Fruit fly (Drosophila melanogaster): ENCODE measurements around the gene CG17568.

The CG17568 gene

DNA sequence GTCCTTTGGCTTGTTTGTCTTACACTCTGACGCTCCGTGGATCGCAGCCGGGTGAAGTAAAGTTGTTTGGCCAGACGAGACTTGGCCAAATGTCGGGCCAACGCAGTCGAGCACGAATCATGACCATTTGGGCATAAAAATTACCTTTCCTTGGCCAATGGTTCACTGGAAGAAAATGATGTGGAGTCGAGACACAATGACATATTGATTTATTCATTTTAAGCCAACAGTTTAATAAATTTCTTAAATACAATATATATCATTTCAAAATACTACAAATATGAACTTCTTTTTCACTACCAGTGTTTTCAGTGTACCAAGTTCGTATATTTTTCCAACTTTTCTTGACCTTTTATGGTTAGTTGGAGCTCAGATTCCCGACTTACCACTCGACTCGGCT lies 20.3 kb upstream of the CG17568 start:
- TF ChIP-seq Ets98B (GFP tag; IDR thresholded peaks at IDR 0.05) (peak; percentile 73), CG4496 (GFP tag; IDR thresholded peaks at IDR 0.05) (peak; percentile 73), CG34367 (tag; optimal IDR thresholded peaks at IDR 0.05) (peak; percentile 60), fd96Ca (GFP tag; IDR thresholded peaks at IDR 0.05) (peak; percentile 38; the same call in 1 of the 3 replicates), D1 (tag; optimal IDR thresholded peaks at IDR 0.05) (no peak), Pif1A (GFP tag; optimal IDR thresholded peaks at IDR 0.05) (peak; percentile 52), gl (tag; optimal IDR thresholded peaks at IDR 0.05) (no peak), CG10348 (GFP tag; IDR thresholded peaks at IDR 0.05) (no peak), CG17806 (tag; optimal IDR thresholded peaks at IDR 0.05) (peak; percentile 74), CG9948 (tag; optimal IDR thresholded peaks at IDR 0.05) (peak; percentile 69), CG15710 (tag; optimal IDR thresholded peaks at IDR 0.05) (peak; percentile 52), Pif1B (GFP tag; optimal IDR thresholded peaks at IDR 0.05) (peak; percentile 70), Snoo (tag; optimal IDR thresholded peaks at IDR 0.05) (peak; percentile 30), rn (GFP tag; IDR thresholded peaks at IDR 0.05) (peak; percentile 41; the same call in 1 of the 2 replicates), EcR (GFP tag; optimal IDR thresholded peaks at IDR 0.05) (no peak), CG32121 (GFP tag; IDR thresholded peaks at IDR 0.05) (peak; percentile 62; the same call in 1 of the 2 replicates), CG12605 (GFP tag; IDR thresholded peaks at IDR 0.05) (peak; percentile 60), CG13204 (GFP tag; optimal IDR thresholded peaks at IDR 0.05) (no peak), CG8159 (tag; optimal IDR thresholded peaks at IDR 0.05) (peak; percentile 67), CG8301 (tag; optimal IDR thresholded peaks at IDR 0.05) (peak; percentile 69), CG14655 (GFP tag; optimal IDR thresholded peaks at IDR 0.05) (peak; percentile 81)

DNA sequence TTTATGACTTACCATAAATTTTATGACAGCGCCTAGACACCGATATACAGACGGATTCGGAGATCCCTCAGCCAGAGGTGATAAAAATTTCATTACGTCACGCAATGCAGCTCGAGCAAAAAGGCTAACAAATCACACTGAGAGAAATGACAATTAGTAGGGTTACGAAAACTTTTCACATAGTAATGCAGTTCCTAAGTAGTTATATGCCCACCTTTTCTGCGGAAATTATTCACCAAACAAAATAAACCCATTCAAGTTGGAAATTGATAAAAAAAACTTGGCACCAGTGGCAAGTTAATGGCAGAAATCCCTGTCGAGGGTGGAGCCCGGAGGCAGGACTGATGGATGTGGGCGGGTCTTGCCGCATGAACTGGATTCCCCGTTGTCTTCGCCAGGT lies 18.7 kb upstream of the CG17568 start:
- no peak for TF ChIP-seq gl (tag; optimal IDR thresholded peaks at IDR 0.05)
- TF ChIP-seq CG34367 (tag; optimal IDR thresholded peaks at IDR 0.05), result peak; percentile 10
- TF ChIP-seq EcR (GFP tag; optimal IDR thresholded peaks at IDR 0.05), result no peak
- TF ChIP-seq CG10348 (GFP tag; IDR thresholded peaks at IDR 0.05), result no peak
- 0 out of 3 replicates have a peak, but pooled peaks have one; percentile 6 for TF ChIP-seq CG4496 (GFP tag; IDR thresholded peaks at IDR 0.05)
- TF ChIP-seq CG8159 (tag; optimal IDR thresholded peaks at IDR 0.05), result peak; percentile 60
- no peak for TF ChIP-seq CG32121 (GFP tag; IDR thresholded peaks at IDR 0.05)
- no peak for TF ChIP-seq D1 (tag; optimal IDR thresholded peaks at IDR 0.05)
- TF ChIP-seq Ets98B (GFP tag; IDR thresholded peaks at IDR 0.05), result no peak
- TF ChIP-seq Pif1B (GFP tag; optimal IDR thresholded peaks at IDR 0.05), result peak; percentile 35
- TF ChIP-seq CG14655 (GFP tag; optimal IDR thresholded peaks at IDR 0.05), result peak; percentile 44
- TF ChIP-seq CG17806 (tag; optimal IDR thresholded peaks at IDR 0.05), result peak; percentile 56
- peak; percentile 46 for TF ChIP-seq Pif1A (GFP tag; optimal IDR thresholded peaks at IDR 0.05)
- no peak for TF ChIP-seq fd96Ca (GFP tag; IDR thresholded peaks at IDR 0.05)
- no peak for TF ChIP-seq CG12605 (GFP tag; IDR thresholded peaks at IDR 0.05)
- TF ChIP-seq CG8301 (tag; optimal IDR thresholded peaks at IDR 0.05), result peak; percentile 17
- peak; percentile 43 for TF ChIP-seq CG15710 (tag; optimal IDR thresholded peaks at IDR 0.05)
- no peak for TF ChIP-seq Snoo (tag; optimal IDR thresholded peaks at IDR 0.05)
- TF ChIP-seq CG9948 (tag; optimal IDR thresholded peaks at IDR 0.05), result peak; percentile 22

DNA sequence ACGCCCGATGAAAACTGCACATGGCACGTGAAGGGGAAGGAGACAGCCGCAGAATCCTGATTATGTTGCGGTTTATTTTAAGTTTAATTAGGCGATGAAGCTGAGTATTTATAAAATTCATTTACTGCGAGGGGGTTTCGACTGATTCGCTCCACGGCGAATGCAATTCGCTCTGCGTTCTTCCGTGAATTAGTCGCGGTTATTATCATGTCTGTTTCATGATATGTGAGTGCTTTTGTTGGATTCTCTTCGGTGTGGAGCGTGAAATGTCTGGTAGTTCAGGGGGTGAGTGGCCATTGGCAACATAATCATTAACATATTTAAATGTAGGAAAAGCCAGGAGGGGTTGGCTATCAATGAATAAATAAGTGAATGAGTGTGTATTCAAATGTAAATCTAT lies 16.9 kb upstream of the CG17568 start:
- TF ChIP-seq CG15710 (tag; optimal IDR thresholded peaks at IDR 0.05) (no peak), CG9948 (tag; optimal IDR thresholded peaks at IDR 0.05) (no peak), CG8301 (tag; optimal IDR thresholded peaks at IDR 0.05) (no peak), CG10348 (GFP tag; IDR thresholded peaks at IDR 0.05) (no peak), CG17806 (tag; optimal IDR thresholded peaks at IDR 0.05) (no peak), Pif1A (GFP tag; optimal IDR thresholded peaks at IDR 0.05) (no peak), Ets98B (GFP tag; IDR thresholded peaks at IDR 0.05) (no peak), Pif1B (GFP tag; optimal IDR thresholded peaks at IDR 0.05) (no peak), CG14655 (GFP tag; optimal IDR thresholded peaks at IDR 0.05) (no peak), gl (tag; optimal IDR thresholded peaks at IDR 0.05) (no peak), Snoo (tag; optimal IDR thresholded peaks at IDR 0.05) (no peak), CG4496 (GFP tag; IDR thresholded peaks at IDR 0.05) (no peak), rn (GFP tag; IDR thresholded peaks at IDR 0.05) (no peak), CG32121 (GFP tag; IDR thresholded peaks at IDR 0.05) (no peak)

DNA sequence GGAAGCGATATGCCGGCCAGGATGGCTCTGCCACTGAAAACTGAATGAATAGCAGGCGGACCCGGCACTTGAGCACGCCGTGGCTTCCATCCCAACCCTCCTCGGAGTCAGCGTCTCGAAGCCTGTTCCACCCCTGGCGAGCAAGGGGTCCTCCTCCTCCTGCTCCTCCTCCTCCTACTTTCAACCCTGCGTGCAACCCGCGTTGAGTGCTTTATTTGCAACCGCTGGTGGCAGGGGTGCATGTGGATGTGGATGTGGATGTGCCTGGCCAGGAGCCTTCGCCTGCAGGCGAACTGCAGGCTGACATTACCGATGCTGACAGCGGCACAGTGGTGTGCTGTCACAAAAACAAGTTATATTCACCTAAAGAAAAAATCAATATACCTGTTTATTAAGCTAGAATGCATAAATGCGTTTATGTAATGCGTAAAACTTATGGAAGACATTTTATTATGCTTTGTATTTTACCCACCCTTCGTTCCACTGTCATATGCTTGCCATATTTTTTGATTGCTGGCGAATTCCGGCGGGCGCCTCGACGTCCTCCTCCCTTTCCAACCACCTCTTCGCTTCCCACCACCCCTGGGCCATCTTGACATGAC lies 15.0 kb upstream of the CG17568 start:
- peak; percentile 42; the same call in 1 of the 2 replicates for TF ChIP-seq Ets98B (GFP tag; IDR thresholded peaks at IDR 0.05)
- TF ChIP-seq EcR (GFP tag; optimal IDR thresholded peaks at IDR 0.05), result no peak
- peak; percentile 65 for TF ChIP-seq rn (GFP tag; IDR thresholded peaks at IDR 0.05)
- peak; percentile 64 for TF ChIP-seq CG8301 (tag; optimal IDR thresholded peaks at IDR 0.05)
- peak; percentile 75 for TF ChIP-seq gl (tag; optimal IDR thresholded peaks at IDR 0.05)
- peak; percentile 84 for TF ChIP-seq CG15710 (tag; optimal IDR thresholded peaks at IDR 0.05)
- TF ChIP-seq CG14655 (GFP tag; optimal IDR thresholded peaks at IDR 0.05), result peak; percentile 69
- TF ChIP-seq CG34367 (tag; optimal IDR thresholded peaks at IDR 0.05), result peak; percentile 81
- peak; percentile 78 for TF ChIP-seq Pif1B (GFP tag; optimal IDR thresholded peaks at IDR 0.05)
- TF ChIP-seq CG32121 (GFP tag; IDR thresholded peaks at IDR 0.05), result peak; percentile 35; the same call in 1 of the 2 replicates
- peak; percentile 84 for TF ChIP-seq Snoo (tag; optimal IDR thresholded peaks at IDR 0.05)
- TF ChIP-seq CG13204 (GFP tag; optimal IDR thresholded peaks at IDR 0.05), result peak; percentile 70
- peak; percentile 84 for TF ChIP-seq CG17806 (tag; optimal IDR thresholded peaks at IDR 0.05)
- peak; percentile 85 for TF ChIP-seq Pif1A (GFP tag; optimal IDR thresholded peaks at IDR 0.05)
- no peak for TF ChIP-seq CG10348 (GFP tag; IDR thresholded peaks at IDR 0.05)
- peak; percentile 89 for TF ChIP-seq CG8159 (tag; optimal IDR thresholded peaks at IDR 0.05)
- peak; percentile 1 for TF ChIP-seq D1 (tag; optimal IDR thresholded peaks at IDR 0.05)
- peak; percentile 80 for TF ChIP-seq CG9948 (tag; optimal IDR thresholded peaks at IDR 0.05)
- peak; percentile 86 for TF ChIP-seq CG4496 (GFP tag; IDR thresholded peaks at IDR 0.05)
- TF ChIP-seq fd96Ca (GFP tag; IDR thresholded peaks at IDR 0.05), result peak; percentile 71; the same call in 2 of the 3 replicates
- peak; percentile 55 for TF ChIP-seq CG12605 (GFP tag; IDR thresholded peaks at IDR 0.05)

DNA sequence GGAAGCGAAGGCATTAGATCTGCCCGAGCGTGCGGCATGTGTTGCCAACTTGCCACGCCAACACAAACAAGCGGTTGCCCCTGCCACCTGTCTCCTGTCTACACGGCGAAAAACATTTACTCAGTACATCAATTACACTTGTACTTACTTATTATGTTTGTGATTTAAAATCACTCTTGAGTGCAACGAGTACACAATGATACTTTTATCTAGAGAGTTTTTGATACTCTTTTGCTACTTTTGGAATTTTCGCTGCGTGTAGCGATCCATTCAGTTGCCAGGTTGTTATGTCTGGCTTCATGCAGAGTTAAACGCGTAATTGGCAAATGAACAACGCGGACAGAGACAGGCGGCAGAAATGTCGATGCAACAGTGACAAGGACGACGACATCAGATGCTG lies 12.2 kb upstream of the CG17568 start:
- no peak for TF ChIP-seq CG12605 (GFP tag; IDR thresholded peaks at IDR 0.05)
- no peak for TF ChIP-seq D1 (tag; optimal IDR thresholded peaks at IDR 0.05)
- TF ChIP-seq CG4496 (GFP tag; IDR thresholded peaks at IDR 0.05), result peak; percentile 86
- peak; percentile 49 for TF ChIP-seq CG9948 (tag; optimal IDR thresholded peaks at IDR 0.05)
- TF ChIP-seq fd96Ca (GFP tag; IDR thresholded peaks at IDR 0.05), result peak; percentile 87
- peak; percentile 30; the same call in 1 of the 2 replicates for TF ChIP-seq CG10348 (GFP tag; IDR thresholded peaks at IDR 0.05)
- peak; percentile 75 for TF ChIP-seq Pif1A (GFP tag; optimal IDR thresholded peaks at IDR 0.05)
- TF ChIP-seq CG34367 (tag; optimal IDR thresholded peaks at IDR 0.05), result peak; percentile 44
- TF ChIP-seq CG8159 (tag; optimal IDR thresholded peaks at IDR 0.05), result peak; percentile 61
- peak; percentile 51; the same call in 1 of the 2 replicates for TF ChIP-seq rn (GFP tag; IDR thresholded peaks at IDR 0.05)
- TF ChIP-seq CG32121 (GFP tag; IDR thresholded peaks at IDR 0.05), result peak; percentile 82
- TF ChIP-seq CG8301 (tag; optimal IDR thresholded peaks at IDR 0.05), result peak; percentile 73
- peak; percentile 77 for TF ChIP-seq CG14655 (GFP tag; optimal IDR thresholded peaks at IDR 0.05)
- TF ChIP-seq EcR (GFP tag; optimal IDR thresholded peaks at IDR 0.05), result no peak
- peak; percentile 87 for TF ChIP-seq Ets98B (GFP tag; IDR thresholded peaks at IDR 0.05)
- peak; percentile 27 for TF ChIP-seq CG15710 (tag; optimal IDR thresholded peaks at IDR 0.05)
- peak; percentile 57 for TF ChIP-seq Pif1B (GFP tag; optimal IDR thresholded peaks at IDR 0.05)
- peak; percentile 14 for TF ChIP-seq Snoo (tag; optimal IDR thresholded peaks at IDR 0.05)
- TF ChIP-seq CG13204 (GFP tag; optimal IDR thresholded peaks at IDR 0.05), result no peak
- TF ChIP-seq gl (tag; optimal IDR thresholded peaks at IDR 0.05), result peak; percentile 35
- peak; percentile 66 for TF ChIP-seq CG17806 (tag; optimal IDR thresholded peaks at IDR 0.05)
